Fruit fly (Drosophila melanogaster): Measurements from ENCODE around the gene CG11563.

Gene CG11563

DNA sequence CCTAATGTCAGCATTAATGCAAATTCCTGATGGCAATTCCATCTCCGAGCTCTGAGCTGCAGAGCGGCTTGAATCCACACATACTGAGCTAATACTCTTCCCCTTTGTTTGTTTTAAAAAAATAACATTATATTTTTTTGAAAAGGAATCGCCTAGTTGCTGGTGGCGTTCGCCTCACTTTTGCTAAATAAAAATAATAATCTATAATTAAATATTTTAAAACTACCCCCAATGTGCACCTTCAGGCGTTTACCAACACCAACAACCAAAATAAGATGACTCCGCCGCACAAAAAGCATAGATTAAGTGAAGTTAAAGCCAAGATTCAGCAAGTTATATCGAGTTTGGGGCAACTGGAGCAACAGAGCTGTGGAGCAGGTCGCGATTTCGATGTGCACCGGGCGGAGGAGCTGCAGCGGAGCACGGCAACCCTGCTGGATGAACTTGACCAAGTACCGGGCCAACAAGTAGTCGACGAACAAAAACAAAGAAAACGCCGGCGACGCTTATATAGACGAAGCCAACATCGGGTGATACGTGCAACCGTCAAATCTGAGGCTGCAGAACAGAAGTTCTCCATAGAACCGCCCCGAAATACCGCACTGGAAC, 7.3 kb downstream of the CG11563 start, which contains the start of gene CG1896 (continued):
- TF ChIP-seq slbo (GFP tag; IDR thresholded peaks at IDR 0.05) (peak; percentile 57; the same call in 1 of the 2 replicates), CG3407 (GFP tag; optimal IDR thresholded peaks at IDR 0.05) (peak; percentile 22), sisA (GFP tag; IDR thresholded peaks at IDR 0.05) (peak; percentile 24; the same call in 1 of the 2 replicates), hb (GFP tag; IDR thresholded peaks at IDR 0.05; ENCODE audit: partially characterized antibody) (no peak), ham (GFP tag; IDR thresholded peaks at IDR 0.05) (no peak), CG1792 (GFP tag; optimal IDR thresholded peaks at IDR 0.05) (no peak), lbe (GFP tag; optimal IDR thresholded peaks at IDR 0.05) (peak; percentile 68), nmo (GFP tag; optimal IDR thresholded peaks at IDR 0.05) (peak; percentile 38), CG14441 (GFP tag; IDR thresholded peaks at IDR 0.05) (peak; percentile 46; the same call in 1 of the 2 replicates), CG31365 (tag; optimal IDR thresholded peaks at IDR 0.05) (no peak), CG6813 (GFP tag; optimal IDR thresholded peaks at IDR 0.05) (peak; percentile 27), lola (GFP tag; optimal IDR thresholded peaks at IDR 0.05) (no peak), CG9932 (GFP tag; IDR thresholded peaks at IDR 0.05) (peak; percentile 48; the same call in 1 of the 2 replicates), CG32767 (GFP tag; IDR thresholded peaks at IDR 0.05) (peak; percentile 49; the same call in 1 of the 2 replicates), slp2 (GFP tag; optimal IDR thresholded peaks at IDR 0.05) (no peak), CG14710 (tag; optimal IDR thresholded peaks at IDR 0.05) (peak; percentile 21), dmrt99B (tag; optimal IDR thresholded peaks at IDR 0.05) (peak; percentile 44), CG17328 (GFP tag; IDR thresholded peaks at IDR 0.05) (peak; percentile 63), kah (GFP tag; optimal IDR thresholded peaks at IDR 0.05) (peak; percentile 63), Hey (tag; optimal IDR thresholded peaks at IDR 0.05) (no peak), Dek (tag; optimal IDR thresholded peaks at IDR 0.05) (peak; percentile 6), CG7271 (tag; optimal IDR thresholded peaks at IDR 0.05) (no peak), B-H1 (GFP tag; IDR thresholded peaks at IDR 0.05) (peak; percentile 36; the same call in 1 of the 3 replicates), CG7987 (GFP tag; optimal IDR thresholded peaks at IDR 0.05) (peak; percentile 1), CG6683 (GFP tag; optimal IDR thresholded peaks at IDR 0.05) (no peak), otp (GFP tag; IDR thresholded peaks at IDR 0.05) (0 out of 3 replicates have a peak, but pooled peaks have one; percentile 38), pan (optimal IDR thresholded peaks at IDR 0.05) (no peak), pan (GFP tag; optimal IDR thresholded peaks at IDR 0.05 in 1 of 2, IDR thresholded peaks at IDR 0.05 in 1 of 2) (peak in 1 of 2 experiments; percentile 72), CG14014 (GFP tag; IDR thresholded peaks at IDR 0.05) (0 out of 2 replicates have a peak, but pooled peaks have one; percentile 13), gcm (GFP tag; optimal IDR thresholded peaks at IDR 0.05) (peak; percentile 16), Six4 (GFP tag; optimal IDR thresholded peaks at IDR 0.05) (no peak), CG7372 (GFP tag; IDR thresholded peaks at IDR 0.05) (no peak), stwl (tag; optimal IDR thresholded peaks at IDR 0.05) (peak; percentile 59), Ada2b (GFP tag; IDR thresholded peaks at IDR 0.05) (0 out of 2 replicates have a peak, but pooled peaks have one; percentile 32), seq (GFP tag; IDR thresholded peaks at IDR 0.05) (peak; percentile 71), scrt (GFP tag; optimal IDR thresholded peaks at IDR 0.05) (peak; percentile 59), CG17802 (tag; optimal IDR thresholded peaks at IDR 0.05) (peak; percentile 12), sug (tag; optimal IDR thresholded peaks at IDR 0.05) (peak; percentile 20), CG4424 (GFP tag; optimal IDR thresholded peaks at IDR 0.05) (peak; percentile 52), Aef1 (GFP tag; IDR thresholded peaks at IDR 0.05) (peak; percentile 10; the same call in 1 of the 3 replicates), cas (GFP tag; IDR thresholded peaks at IDR 0.05) (0 out of 2 replicates have a peak, but pooled peaks have one; percentile 12), CG31441 (GFP tag; IDR thresholded peaks at IDR 0.05) (no peak; the same call in 1 of the 2 replicates), H15 (GFP tag; IDR thresholded peaks at IDR 0.05) (peak; percentile 13; the same call in 1 of the 3 replicates), CG12071 (GFP tag; optimal IDR thresholded peaks at IDR 0.05) (no peak), CG15601 (tag; optimal IDR thresholded peaks at IDR 0.05) (peak; percentile 32), CG17359 (tag; optimal IDR thresholded peaks at IDR 0.05) (peak; percentile 55), CG33557 (GFP tag; optimal IDR thresholded peaks at IDR 0.05) (peak; percentile 1), Rx (GFP tag; IDR thresholded peaks at IDR 0.05) (0 out of 2 replicates have a peak, but pooled peaks have one; percentile 25), D19A (tag; optimal IDR thresholded peaks at IDR 0.05) (peak; percentile 87)
